Worm (Caenorhabditis elegans): Measurements from ENCODE around the gene mltn-7.

DNA sequence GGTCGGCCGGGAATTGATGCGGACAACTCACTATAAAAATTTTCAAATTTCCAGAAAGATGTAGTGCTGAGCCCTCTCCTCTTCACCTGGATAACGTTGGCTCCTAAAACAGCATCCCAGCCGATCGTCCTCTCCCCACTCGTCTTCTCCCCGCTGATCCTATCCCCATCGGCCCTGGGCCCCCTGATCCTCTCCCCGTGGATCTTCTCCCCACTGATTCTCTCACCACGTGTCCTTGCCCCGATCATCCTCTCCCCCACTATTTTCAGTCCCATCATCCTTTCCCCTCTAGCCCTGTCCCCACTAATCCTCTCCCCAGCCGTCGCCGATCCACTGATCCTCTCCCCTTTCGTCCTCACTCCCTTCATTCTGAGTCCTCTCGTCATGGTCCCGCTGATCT, 3.1 kb downstream of the mltn-7 start:
- TF ChIP-seq sdz-38 (tag; optimal IDR thresholded peaks at IDR 0.05) = no peak
- TF ChIP-seq nhr-80 (tag; optimal IDR thresholded peaks at IDR 0.05) = no peak
- no peak for TF ChIP-seq pha-4 (tag; optimal IDR thresholded peaks at IDR 0.05)
- no peak for TF ChIP-seq Y53F4B.3 (GFP tag; IDR thresholded peaks at IDR 0.05)
- no peak for TF ChIP-seq dpl-1 (GFP tag; optimal IDR thresholded peaks at IDR 0.05)
